Worm (Caenorhabditis elegans) whole organism, midembryonic: ENCODE measurements around the gene cyp-33C8.

Source experiments
- flt-1 ChIP-seq: fragments of 200-800 bp; sonication (Bioruptor generic); IDR thresholded peaks from 2 replicates; pipeline ENCODE4 v1.3.6; 2022; ENCODE audit warnings: missing genetic modification characterization, missing compliant biosample characterization
- ztf-29 ChIP-seq: fragments of 200-800 bp; sonication (Bioruptor generic); IDR thresholded peaks from 2 replicates; pipeline ENCODE4 v1.3.6; 2022; ENCODE audit warnings: missing genetic modification reagents, missing genetic modification characterization, missing compliant biosample characterization

ce11 chrV:3805499-3805898 lies 2.2 kb upstream of the cyp-33C8 start, which contains the start of gene R08F11.4:
- TF ChIP-seq ztf-29, result no peak
- no peak for TF ChIP-seq flt-1
